Fruit fly (Drosophila melanogaster) whole organism, embryonic: ENCODE data around the gene CG6231.

Experiments used
- Asciz ChIP-seq: fragments of 200-800 bp; sonication (Bioruptor generic); optimal IDR thresholded peaks from 2 replicates; lab custom pipeline; 2017; ENCODE audit warnings: missing biosample characterization, mild to moderate bottlenecking, missing genetic modification characterization, missing genetic modification reagents
- BtbVII ChIP-seq: fragments of 200-800 bp; sonication (Bioruptor generic); optimal IDR thresholded peaks from 3 replicates; lab custom pipeline; 2017; ENCODE audit warnings: missing biosample characterization, mild to moderate bottlenecking, missing genetic modification characterization
- CG10267 ChIP-seq: fragments of 200-800 bp; sonication (Bioruptor generic); optimal IDR thresholded peaks from 2 replicates; lab custom pipeline; 2018; ENCODE audit warnings: missing biosample characterization, mild to moderate bottlenecking, missing genetic modification characterization, moderate library complexity
- CG13296 ChIP-seq: fragments of 200-800 bp; sonication (Bioruptor generic); optimal IDR thresholded peaks from 3 replicates; lab custom pipeline; 2018; ENCODE audit warnings: missing biosample characterization, mild to moderate bottlenecking, missing genetic modification characterization
- CG14710 ChIP-seq: fragments of 200-800 bp; sonication (Bioruptor generic); optimal IDR thresholded peaks from 3 replicates; lab custom pipeline; 2019; ENCODE audit warnings: missing biosample characterization, mild to moderate bottlenecking, missing genetic modification characterization, moderate library complexity
- CG15011 ChIP-seq: fragments of 200-800 bp; sonication (Bioruptor generic); optimal IDR thresholded peaks from 3 replicates; lab custom pipeline; 2018; ENCODE audit warnings: missing biosample characterization, mild to moderate bottlenecking, missing genetic modification characterization
- CG15601 ChIP-seq: fragments of 200-800 bp; sonication (Bioruptor generic); optimal IDR thresholded peaks from 3 replicates; lab custom pipeline; 2019; ENCODE audit warnings: missing biosample characterization, mild to moderate bottlenecking, missing genetic modification characterization, moderate library complexity
- CG17568 ChIP-seq: fragments of 200-800 bp; sonication (Bioruptor generic); optimal IDR thresholded peaks from 2 replicates; lab custom pipeline; 2018; ENCODE audit warnings: missing biosample characterization, mild to moderate bottlenecking, missing genetic modification characterization, moderate library complexity
- CG18599 ChIP-seq: fragments of 200-800 bp; sonication (Bioruptor generic); optimal IDR thresholded peaks from 3 replicates; lab custom pipeline; 2017; ENCODE audit warnings: missing biosample characterization, missing genetic modification characterization, mild to moderate bottlenecking, moderate library complexity, missing genetic modification reagents
- CG2678 ChIP-seq: fragments of 200-800 bp; sonication (Bioruptor generic); optimal IDR thresholded peaks from 3 replicates; lab custom pipeline; 2019; ENCODE audit warnings: missing biosample characterization, mild to moderate bottlenecking, missing genetic modification characterization, moderate library complexity
- CG31365 ChIP-seq: fragments of 200-800 bp; sonication (Bioruptor generic); optimal IDR thresholded peaks from 2 replicates; lab custom pipeline; 2018; ENCODE audit warnings: missing biosample characterization, mild to moderate bottlenecking, missing genetic modification characterization
- CG3163 ChIP-seq: fragments of 200-800 bp; sonication (Bioruptor generic); optimal IDR thresholded peaks from 3 replicates; lab custom pipeline; 2016; ENCODE audit warnings: missing biosample characterization, missing genetic modification characterization
- CG3281 ChIP-seq: fragments of 200-800 bp; sonication (Bioruptor generic); optimal IDR thresholded peaks from 3 replicates; lab custom pipeline; 2017; ENCODE audit warnings: missing biosample characterization, mild to moderate bottlenecking, missing genetic modification characterization
- CG34376 ChIP-seq: fragments of 200-800 bp; sonication (Bioruptor generic); optimal IDR thresholded peaks from 2 replicates; lab custom pipeline; 2018; ENCODE audit warnings: missing biosample characterization, mild to moderate bottlenecking, missing genetic modification characterization
- CG4854 ChIP-seq: fragments of 200-800 bp; sonication (Bioruptor generic); optimal IDR thresholded peaks from 2 replicates; lab custom pipeline; 2016; ENCODE audit warnings: missing biosample characterization, missing genetic modification characterization, inconsistent platforms
- CG6689 ChIP-seq: fragments of 200-800 bp; sonication (Bioruptor generic); IDR thresholded peaks from 2 replicates; pipeline ENCODE4 v1.3.6; 2022; ENCODE audit warnings: missing biosample characterization, missing genetic modification characterization
- CG7271 ChIP-seq: fragments of 200-800 bp; sonication (Bioruptor generic); optimal IDR thresholded peaks from 2 replicates; lab custom pipeline; 2018; ENCODE audit warnings: missing biosample characterization, mild to moderate bottlenecking, missing genetic modification characterization, moderate library complexity
- CG7372 ChIP-seq: fragments of 200-800 bp; sonication (Bioruptor generic); IDR thresholded peaks from 2 replicates; pipeline ENCODE4 v1.3.6; 2022; ENCODE audit warnings: missing biosample characterization, missing genetic modification characterization
- CG7987 ChIP-seq: fragments of 200-800 bp; sonication (Bioruptor generic); optimal IDR thresholded peaks from 2 replicates; lab custom pipeline; 2018; ENCODE audit warnings: missing biosample characterization, mild to moderate bottlenecking, missing genetic modification characterization, moderate library complexity
- CG8089 ChIP-seq: fragments of 200-800 bp; sonication (Bioruptor generic); optimal IDR thresholded peaks from 3 replicates; lab custom pipeline; 2016; ENCODE audit warnings: missing biosample characterization, missing genetic modification characterization
- CG8944 ChIP-seq: fragments of 200-800 bp; sonication (Bioruptor generic); optimal IDR thresholded peaks from 3 replicates; lab custom pipeline; 2016; ENCODE audit warnings: missing biosample characterization, missing genetic modification characterization
- CoRest ChIP-seq: fragments of 200-800 bp; sonication (Bioruptor generic); optimal IDR thresholded peaks from 3 replicates; lab custom pipeline; 2018; ENCODE audit warnings: missing biosample characterization, mild to moderate bottlenecking, missing genetic modification characterization, moderate library complexity
- CrebB ChIP-seq: fragments of 200-800 bp; sonication (Bioruptor generic); optimal IDR thresholded peaks from 3 replicates; lab custom pipeline; 2018; ENCODE audit warnings: missing biosample characterization, mild to moderate bottlenecking, missing genetic modification characterization
- Ets97D ChIP-seq: fragments of 200-800 bp; sonication (Bioruptor generic); optimal IDR thresholded peaks from 3 replicates; lab custom pipeline; 2016; ENCODE audit warnings: missing biosample characterization, missing genetic modification characterization
- HmgD ChIP-seq: fragments of 200-800 bp; sonication (Bioruptor generic); optimal IDR thresholded peaks from 3 replicates; lab custom pipeline; 2016; ENCODE audit warnings: missing biosample characterization, missing genetic modification characterization
- Hr78 ChIP-seq, 2 experiments: fragments of 200-800 bp in 1 of 2; fragments of >200 bp in 1 of 2; sonication (Bioruptor generic) in 1 of 2; optimal IDR thresholded peaks; 2 replicates each; lab custom pipeline; 2017 to 2019; ENCODE audit warnings: missing biosample characterization in 2 of 2, missing genetic modification characterization in 2 of 2, mild to moderate bottlenecking in 1 of 2, moderate library complexity in 1 of 2
- Optix ChIP-seq: fragments of 200-800 bp; sonication (Bioruptor generic); IDR thresholded peaks from 3 replicates; pipeline ENCODE4 v1.3.6; 2022; ENCODE audit warnings: missing biosample characterization, missing genetic modification characterization
- Rfx ChIP-seq: fragments of 200-800 bp; sonication (Bioruptor generic); IDR thresholded peaks from 2 replicates; pipeline ENCODE4 v1.3.6; 2022; ENCODE audit warnings: missing biosample characterization, missing genetic modification characterization
- Side ChIP-seq: fragments of 200-800 bp; sonication (Bioruptor generic); optimal IDR thresholded peaks from 2 replicates; lab custom pipeline; 2016; ENCODE audit warnings: missing biosample characterization, missing genetic modification characterization
- ab ChIP-seq: fragments of 200-800 bp; sonication (Bioruptor generic); optimal IDR thresholded peaks from 2 replicates; lab custom pipeline; 2016; ENCODE audit warnings: missing biosample characterization, missing genetic modification characterization
- ash1 ChIP-seq: fragments of 200-800 bp; sonication (Bioruptor generic); optimal IDR thresholded peaks from 2 replicates; lab custom pipeline; 2018; ENCODE audit warnings: missing biosample characterization, mild to moderate bottlenecking, missing genetic modification characterization
- bcd ChIP-seq: fragments of 200-800 bp; sonication (Bioruptor generic); optimal IDR thresholded peaks from 2 replicates; lab custom pipeline; 2017; ENCODE audit warnings: missing biosample characterization, mild to moderate bottlenecking, missing genetic modification characterization
- dati ChIP-seq: fragments of 200-800 bp; sonication (Bioruptor generic); IDR thresholded peaks from 2 replicates; pipeline ENCODE4 v1.3.6; 2022; ENCODE audit warnings: missing biosample characterization, missing genetic modification characterization
- dimm ChIP-seq: fragments of 200-800 bp; sonication (Bioruptor generic); IDR thresholded peaks from 2 replicates; pipeline ENCODE4 v1.3.6; 2022; ENCODE audit warnings: missing biosample characterization, missing genetic modification characterization
- fd64A ChIP-seq: fragments of 200-800 bp; sonication (Bioruptor generic); optimal IDR thresholded peaks from 3 replicates; lab custom pipeline; 2018; ENCODE audit warnings: missing biosample characterization, mild to moderate bottlenecking, missing genetic modification characterization
- gem ChIP-seq: fragments of 200-800 bp; sonication (Bioruptor generic); optimal IDR thresholded peaks from 2 replicates; lab custom pipeline; 2019; ENCODE audit warnings: missing biosample characterization, mild to moderate bottlenecking, missing genetic modification characterization, moderate library complexity
- gfzf ChIP-seq: fragments of 200-800 bp; sonication (Bioruptor generic); optimal IDR thresholded peaks from 2 replicates; lab custom pipeline; 2016; ENCODE audit warnings: missing biosample characterization, mild to moderate bottlenecking, missing genetic modification characterization, moderate library complexity
- gsb ChIP-seq: fragments of 200-800 bp; sonication (Bioruptor generic); IDR thresholded peaks from 2 replicates; pipeline ENCODE4 v1.3.6; 2022; ENCODE audit warnings: missing biosample characterization, missing genetic modification characterization
- hkb ChIP-seq, 2 experiments: fragments of 200-800 bp in 1 of 2; fragments of >200 bp in 1 of 2; sonication (Bioruptor generic) in 1 of 2; IDR thresholded peaks in 1 of 2; optimal IDR thresholded peaks in 1 of 2; 2 replicates each; pipeline versions ENCODE4 v1.3.6 to Lab custom; 2017 to 2022; ENCODE audit warnings: missing biosample characterization in 1 of 2, missing genetic modification characterization in 1 of 2
- lab ChIP-seq: fragments of 200-800 bp; sonication (Bioruptor generic); optimal IDR thresholded peaks from 3 replicates; lab custom pipeline; 2017; ENCODE audit warnings: missing biosample characterization, missing genetic modification characterization, mild to moderate bottlenecking, moderate library complexity, missing genetic modification reagents
- mirr ChIP-seq: fragments of 200-800 bp; sonication (Bioruptor generic); optimal IDR thresholded peaks from 3 replicates; lab custom pipeline; 2018; ENCODE audit warnings: missing biosample characterization, mild to moderate bottlenecking, missing genetic modification characterization
- nom ChIP-seq: fragments of 200-800 bp; sonication (Bioruptor generic); optimal IDR thresholded peaks from 2 replicates; lab custom pipeline; 2017; ENCODE audit warnings: missing biosample characterization, missing genetic modification characterization, mild to moderate bottlenecking, moderate library complexity, missing genetic modification reagents
- org-1 ChIP-seq: fragments of 200-800 bp; sonication (Bioruptor generic); optimal IDR thresholded peaks from 2 replicates; lab custom pipeline; 2017; ENCODE audit warnings: missing biosample characterization, missing genetic modification characterization
- pros ChIP-seq: fragments of 200-800 bp; sonication (Bioruptor generic); optimal IDR thresholded peaks from 3 replicates; lab custom pipeline; 2019; ENCODE audit warnings: missing biosample characterization, mild to moderate bottlenecking, missing genetic modification characterization, moderate library complexity
- run ChIP-seq: fragments of 200-800 bp; sonication (Bioruptor generic); optimal IDR thresholded peaks from 3 replicates; lab custom pipeline; 2018; ENCODE audit warnings: missing biosample characterization, mild to moderate bottlenecking, missing genetic modification characterization
- sens ChIP-seq: fragments of 200-800 bp; sonication (Bioruptor generic); peaks from one replicate; lab custom pipeline; 2016; ENCODE audit warnings: missing biosample characterization, missing genetic modification characterization
- sens-2 ChIP-seq: fragments of 200-800 bp; sonication (Bioruptor generic); IDR thresholded peaks from 2 replicates; pipeline ENCODE4 v1.3.6; 2022; ENCODE audit warnings: missing biosample characterization, missing genetic modification characterization
- tap ChIP-seq: fragments of 200-800 bp; optimal IDR thresholded peaks from 3 replicates; lab custom pipeline; 2019; ENCODE audit warnings: missing biosample characterization, mild to moderate bottlenecking, missing genetic modification characterization, moderate library complexity
- tio ChIP-seq: fragments of 200-800 bp; sonication (Bioruptor generic); optimal IDR thresholded peaks from 2 replicates; lab custom pipeline; 2017; ENCODE audit warnings: missing biosample characterization, missing genetic modification characterization, inconsistent platforms
- zf30C ChIP-seq: fragments of 200-800 bp; sonication (Bioruptor generic); optimal IDR thresholded peaks from 3 replicates; lab custom pipeline; 2018; ENCODE audit warnings: missing biosample characterization, mild to moderate bottlenecking, missing genetic modification characterization

The CG6231 gene

DNA sequence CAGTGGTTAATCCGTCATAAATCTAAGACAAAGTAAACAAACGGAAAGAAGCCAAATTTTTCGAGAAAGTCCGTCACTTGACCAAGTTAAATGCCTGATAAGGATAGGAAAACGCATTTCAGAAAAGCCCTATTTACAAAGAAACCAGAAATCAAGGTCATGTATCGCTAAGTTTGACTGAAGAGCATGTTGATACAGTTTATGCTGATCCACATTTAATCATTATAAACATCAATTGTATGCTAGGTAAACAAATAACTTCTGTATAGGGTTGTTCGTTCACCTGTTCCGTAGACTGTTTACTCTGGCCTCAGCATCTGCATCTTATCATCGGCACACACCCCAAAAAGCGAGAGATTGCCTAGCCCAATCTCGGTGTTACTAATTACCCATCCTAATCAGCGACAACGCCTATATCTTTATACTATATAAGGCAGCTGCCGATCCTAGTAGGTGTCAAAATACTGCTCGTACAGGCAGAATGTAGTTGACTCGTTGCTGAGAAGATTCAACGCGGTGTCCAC is 19.5 kb downstream of the CG6231 start, which contains the start of gene CG16727 (continued):
- TF ChIP-seq CG14710 (tag; lab: Kevin White, UChicago), result no peak
- peak; percentile 11 for TF ChIP-seq org-1 (GFP tag; lab: Kevin White, UChicago)
- no peak for TF ChIP-seq HmgD (GFP tag; lab: Kevin White, UChicago)
- no peak for TF ChIP-seq ash1 (GFP tag; lab: Kevin White, UChicago)
- TF ChIP-seq CG7271 (tag; lab: Kevin White, UChicago), result no peak
- TF ChIP-seq gfzf (GFP tag; lab: Kevin White, UChicago), result no peak
- no peak for TF ChIP-seq Side (GFP tag; lab: Kevin White, UChicago)
- peak; percentile 65 for TF ChIP-seq CG13296 (GFP tag; lab: Kevin White, UChicago)
- TF ChIP-seq CG34376 (GFP tag; lab: Kevin White, UChicago), result no peak
- TF ChIP-seq Optix (GFP tag; lab: Robert Waterston, UW), result no peak
- TF ChIP-seq run (tag; lab: Kevin White, UChicago), result peak; percentile 16
- no peak for TF ChIP-seq nom (GFP tag; lab: Kevin White, UChicago)
- no peak for TF ChIP-seq bcd (GFP tag; lab: Kevin White, UChicago)
- TF ChIP-seq sens-2 (GFP tag; lab: Robert Waterston, UW), result no peak
- TF ChIP-seq CoRest, result no peak
- TF ChIP-seq CG7987 (GFP tag; lab: Kevin White, UChicago), result peak; percentile 28
- TF ChIP-seq CG17568 (GFP tag; lab: Kevin White, UChicago), result peak; percentile 31
- TF ChIP-seq pros, result no peak
- TF ChIP-seq gsb, result no peak
- TF ChIP-seq lab (GFP tag; lab: Kevin White, UChicago), result peak; percentile 68
- TF ChIP-seq CG8089 (GFP tag; lab: Kevin White, UChicago), result no peak
- no peak for TF ChIP-seq dati (GFP tag; lab: Robert Waterston, UW)
- TF ChIP-seq Asciz (GFP tag; lab: Kevin White, UChicago), result peak; percentile 20
- TF ChIP-seq CG3163, result no peak
- peak; percentile 65 for TF ChIP-seq CG2678
- 0 out of 2 replicates have a peak, but pooled peaks have one; percentile 12 for TF ChIP-seq Rfx (GFP tag; lab: Robert Waterston, UW)
- TF ChIP-seq CG10267 (tag; lab: Kevin White, UChicago), result no peak
- TF ChIP-seq CG4854 (GFP tag; lab: Kevin White, UChicago), result no peak
- TF ChIP-seq CG8944, result no peak
- TF ChIP-seq CrebB (tag; lab: Kevin White, UChicago), result peak; percentile 17
- no peak for TF ChIP-seq Ets97D
- peak; percentile 28 for TF ChIP-seq gem (tag; lab: Kevin White, UChicago)
- TF ChIP-seq CG15601, result no peak
- TF ChIP-seq BtbVII, result peak; percentile 30
- TF ChIP-seq CG18599 (GFP tag; lab: Kevin White, UChicago), result peak; percentile 52
- TF ChIP-seq CG15011 (GFP tag; lab: Kevin White, UChicago), result peak; percentile 12
- TF ChIP-seq tio (GFP tag; lab: Kevin White, UChicago), result no peak
- peak; percentile 2 for TF ChIP-seq tap
- TF ChIP-seq CG31365 (tag; lab: Kevin White, UChicago), result peak; percentile 15
- no peak for TF ChIP-seq hkb (optimal IDR thresholded peaks at IDR 0.05; lab: Kevin White, UChicago)
- 0 out of 2 replicates have a peak, but pooled peaks have one; percentile 32 for TF ChIP-seq hkb (GFP tag; IDR thresholded peaks at IDR 0.05; lab: Robert Waterston, UW)
- no peak for TF ChIP-seq dimm
- no peak for TF ChIP-seq CG7372 (GFP tag; lab: Robert Waterston, UW)
- peak; percentile 52 for TF ChIP-seq CG3281 (GFP tag; lab: Kevin White, UChicago)
- no peak for TF ChIP-seq zf30C (GFP tag; lab: Kevin White, UChicago)
- TF ChIP-seq fd64A (GFP tag; lab: Kevin White, UChicago), result no peak
- no peak for TF ChIP-seq ab
- TF ChIP-seq Hr78 (GFP tag; optimal IDR thresholded peaks at IDR 0.05; lab: Kevin White, UChicago), result no peak
- peak; percentile 78 for TF ChIP-seq sens
- TF ChIP-seq CG6689, result no peak
- no peak for TF ChIP-seq mirr
